Worm (Caenorhabditis elegans) whole organism, L4 larva: ENCODE measurements around the gene C34D4.4.

Source experiments
- ama-1 ChIP-seq: fragments of 150-350 bp; optimal IDR thresholded peaks from 2 replicates; lab custom pipeline; 2014; ENCODE audit warnings: inconsistent platforms, mixed read lengths
- cey-2 ChIP-seq: sonication (generic microtip); optimal IDR thresholded peaks from 3 replicates; lab custom pipeline; 2017; ENCODE audit warnings: missing genetic modification characterization, mild to moderate bottlenecking, missing compliant biosample characterization, antibody characterized with exemption, borderline replicate concordance; ENCODE audit not compliant: insufficient read depth
- lin-39 ChIP-seq: fragments of 150-350 bp; optimal IDR thresholded peaks from 2 replicates; lab custom pipeline; 2014; ENCODE audit warnings: missing biosample characterization, missing genetic modification reagents, missing genetic modification characterization
- nhr-41 ChIP-seq: fragments of 200-800 bp; sonication (Bioruptor generic); IDR thresholded peaks from 2 replicates; pipeline ENCODE4 v1.3.6; 2022; ENCODE audit warnings: missing genetic modification reagents, missing genetic modification characterization, missing compliant biosample characterization
- zag-1 ChIP-seq: fragments of 150-350 bp; optimal IDR thresholded peaks from 2 replicates; lab custom pipeline; 2014; ENCODE audit warnings: missing biosample characterization, missing genetic modification characterization

DNA sequence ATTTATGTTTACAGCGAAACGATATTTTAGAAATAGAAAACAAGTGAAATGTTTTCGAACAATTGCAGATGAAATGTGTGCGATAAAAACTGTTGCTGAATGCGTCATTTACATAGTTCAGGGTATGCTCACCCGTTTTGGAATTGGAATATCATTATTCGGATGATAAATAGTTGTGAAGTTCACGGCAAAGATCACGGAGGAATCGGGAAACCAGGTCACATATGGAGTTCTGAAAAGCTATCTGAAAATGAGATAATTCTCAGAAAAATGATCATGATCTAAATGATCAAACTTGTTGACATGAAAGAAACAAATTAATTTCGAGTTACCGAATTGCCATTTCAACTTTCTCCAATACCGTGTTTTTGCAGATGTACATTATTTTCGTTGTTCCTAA is 46.6 kb downstream of the C34D4.4 start, which contains the start of gene best-16:
- no peak for TF ChIP-seq nhr-41 (GFP tag; lab: Robert Waterston, UW)
- no peak for TF ChIP-seq cey-2 (tag; lab: Kevin White, UChicago)
- TF ChIP-seq zag-1: no peak
- TF ChIP-seq lin-39 (tag; lab: Kevin White, UChicago): no peak
- no peak for TF ChIP-seq ama-1 (lab: Kevin White, UChicago)
